Fruit fly (Drosophila melanogaster) whole organism, wandering third instar larva: ENCODE results near the gene CG43678.
A peak's percentile ranks its signal among the peaks of the same experiment; 100 is the strongest.

ENCODE experiments used
- Abd-B ChIP-seq: fragments of >200 bp; optimal IDR thresholded peaks from 2 replicates; lab custom pipeline; 2017; ENCODE audit warnings: missing biosample characterization, missing genetic modification characterization
- h ChIP-seq: fragments of 200-800 bp; sonication (Bioruptor generic); optimal IDR thresholded peaks from 3 replicates; lab custom pipeline; 2016; ENCODE audit warnings: missing biosample characterization, mild to moderate bottlenecking, missing genetic modification characterization
- sv ChIP-seq: fragments of 200-800 bp; sonication (Bioruptor generic); optimal IDR thresholded peaks from 3 replicates; lab custom pipeline; 2016; ENCODE audit warnings: missing biosample characterization, missing genetic modification characterization
- usp ChIP-seq: fragments of >200 bp; optimal IDR thresholded peaks from 2 replicates; lab custom pipeline; 2017; ENCODE audit warnings: missing biosample characterization, missing genetic modification characterization

DNA sequence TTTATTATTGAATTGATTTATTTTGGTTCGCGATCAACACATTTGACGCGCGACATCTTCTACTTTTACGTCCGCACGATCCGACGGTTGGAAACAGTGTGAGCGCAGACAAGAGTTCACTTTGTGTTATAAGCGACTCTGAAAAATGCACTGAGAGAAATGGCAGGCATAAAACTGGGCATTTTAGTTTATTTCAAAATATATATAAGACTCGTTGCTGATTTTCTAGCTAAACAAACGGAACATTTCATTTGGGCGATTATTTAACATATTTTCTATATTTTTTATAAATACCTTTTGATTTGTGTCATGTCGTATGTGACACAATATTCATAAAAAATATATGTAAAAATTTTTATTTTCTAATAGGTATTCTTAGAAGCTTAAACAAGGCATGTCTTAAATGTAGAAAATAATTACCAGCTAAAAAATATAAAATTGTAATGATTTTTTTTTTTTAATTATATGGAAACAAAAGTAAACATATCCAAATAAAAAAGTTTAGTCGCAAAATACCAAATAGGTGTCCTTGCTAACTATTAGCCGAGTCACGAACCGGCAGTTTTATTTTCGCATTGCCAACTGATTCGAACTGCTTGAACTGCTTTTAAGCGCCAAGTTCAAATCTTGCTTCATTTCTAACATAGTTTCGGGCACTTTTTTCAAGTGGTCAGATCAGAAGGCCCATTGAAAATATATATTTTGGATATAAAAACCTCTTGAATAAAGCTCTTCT is 35.2 kb downstream of the CG43678 start, which contains the start of gene Reck:
- TF ChIP-seq usp (GFP tag; lab: Kevin White, UChicago) (no peak), sv (peak; percentile 73), Abd-B (GFP tag; lab: Kevin White, UChicago) (no peak), h (peak; percentile 80)
